Fruit fly (Drosophila melanogaster) whole organism, embryonic: ENCODE data around the gene Neurl4.

Experiments
- B-H2 ChIP-seq: fragments of 200-800 bp; sonication (Bioruptor generic); optimal IDR thresholded peaks from 2 replicates; lab custom pipeline; 2018; ENCODE audit warnings: missing biosample characterization, mild to moderate bottlenecking, missing genetic modification characterization
- CG10267 ChIP-seq: fragments of 200-800 bp; sonication (Bioruptor generic); optimal IDR thresholded peaks from 2 replicates; lab custom pipeline; 2018; ENCODE audit warnings: missing biosample characterization, mild to moderate bottlenecking, missing genetic modification characterization, moderate library complexity
- CG10366 ChIP-seq: fragments of 200-800 bp; sonication (Bioruptor generic); IDR thresholded peaks from 2 replicates; pipeline ENCODE4 v1.3.6; 2022; ENCODE audit warnings: missing biosample characterization, missing genetic modification characterization
- CG11398 ChIP-seq: fragments of 200-800 bp; sonication (Bioruptor generic); optimal IDR thresholded peaks from 2 replicates; lab custom pipeline; 2016; ENCODE audit warnings: missing biosample characterization, missing genetic modification characterization
- CG12104 ChIP-seq: fragments of 200-800 bp; sonication (Bioruptor generic); optimal IDR thresholded peaks from 3 replicates; lab custom pipeline; 2016; ENCODE audit warnings: missing biosample characterization, missing genetic modification characterization
- CG12659 ChIP-seq: fragments of 200-800 bp; sonication (Bioruptor generic); optimal IDR thresholded peaks from 3 replicates; lab custom pipeline; 2017; ENCODE audit warnings: mild to moderate bottlenecking, missing biosample characterization, missing genetic modification reagents, missing genetic modification characterization
- CG14014 ChIP-seq: fragments of 200-800 bp; sonication (Bioruptor generic); IDR thresholded peaks from 2 replicates; pipeline ENCODE4 v1.3.6; 2022; ENCODE audit warnings: missing biosample characterization, missing genetic modification characterization
- CG14965 ChIP-seq: fragments of 200-800 bp; sonication (Bioruptor generic); optimal IDR thresholded peaks from 2 replicates; lab custom pipeline; 2016; ENCODE audit warnings: missing biosample characterization, missing genetic modification characterization, borderline replicate concordance
- CG17328 ChIP-seq: fragments of 200-800 bp; sonication (Bioruptor generic); IDR thresholded peaks from 2 replicates; pipeline ENCODE4 v1.3.6; 2022; ENCODE audit warnings: missing biosample characterization, missing genetic modification characterization
- CG2116 ChIP-seq: fragments of 200-800 bp; sonication (Bioruptor generic); optimal IDR thresholded peaks from 3 replicates; lab custom pipeline; 2018; ENCODE audit warnings: missing biosample characterization, mild to moderate bottlenecking, missing genetic modification characterization
- CG2889 ChIP-seq: fragments of 200-800 bp; sonication (Bioruptor generic); IDR thresholded peaks from 3 replicates; pipeline ENCODE4 v1.3.6; 2022; ENCODE audit warnings: missing biosample characterization, missing genetic modification characterization
- CG3847 ChIP-seq: fragments of 200-800 bp; sonication (Bioruptor generic); IDR thresholded peaks from 2 replicates; pipeline ENCODE4 v1.3.6; 2022; ENCODE audit warnings: missing biosample characterization, missing genetic modification characterization
- CG3995 ChIP-seq: fragments of 200-800 bp; sonication (Bioruptor generic); optimal IDR thresholded peaks from 3 replicates; lab custom pipeline; 2016; ENCODE audit warnings: missing biosample characterization, missing genetic modification characterization
- CG4328 ChIP-seq: fragments of 200-800 bp; sonication (Bioruptor generic); optimal IDR thresholded peaks from 3 replicates; lab custom pipeline; 2017; ENCODE audit warnings: missing biosample characterization, missing genetic modification reagents, missing genetic modification characterization
- CG4730 ChIP-seq: fragments of 200-800 bp; sonication (Bioruptor generic); IDR thresholded peaks from 2 replicates; pipeline ENCODE4 v1.3.6; 2022; ENCODE audit warnings: missing biosample characterization, missing genetic modification characterization
- CG4854 ChIP-seq: fragments of 200-800 bp; sonication (Bioruptor generic); optimal IDR thresholded peaks from 2 replicates; lab custom pipeline; 2016; ENCODE audit warnings: missing biosample characterization, missing genetic modification characterization, inconsistent platforms
- CG6254 ChIP-seq: fragments of 200-800 bp; sonication (Bioruptor generic); optimal IDR thresholded peaks from 3 replicates; lab custom pipeline; 2017; ENCODE audit warnings: mild to moderate bottlenecking, missing biosample characterization, missing genetic modification reagents, missing genetic modification characterization
- CG7357 ChIP-seq: fragments of 200-800 bp; sonication (Bioruptor generic); IDR thresholded peaks from 3 replicates; pipeline ENCODE4 v1.3.6; 2022; ENCODE audit warnings: missing biosample characterization, missing genetic modification characterization
- CG7987 ChIP-seq: fragments of 200-800 bp; sonication (Bioruptor generic); optimal IDR thresholded peaks from 2 replicates; lab custom pipeline; 2018; ENCODE audit warnings: missing biosample characterization, mild to moderate bottlenecking, missing genetic modification characterization, moderate library complexity
- CG8359 ChIP-seq: fragments of 200-800 bp; sonication (Bioruptor generic); optimal IDR thresholded peaks from 2 replicates; lab custom pipeline; 2017; ENCODE audit warnings: missing biosample characterization, mild to moderate bottlenecking, missing genetic modification characterization, borderline replicate concordance
- CG8478 ChIP-seq: fragments of >200 bp; optimal IDR thresholded peaks from 2 replicates; lab custom pipeline; 2018
- CG9797 ChIP-seq: fragments of 200-800 bp; sonication (Bioruptor generic); optimal IDR thresholded peaks from 3 replicates; lab custom pipeline; 2018; ENCODE audit warnings: missing biosample characterization, mild to moderate bottlenecking, missing genetic modification characterization
- CHES-1-like ChIP-seq: fragments of 200-800 bp; sonication (Bioruptor generic); optimal IDR thresholded peaks from 2 replicates; lab custom pipeline; 2016; ENCODE audit warnings: missing biosample characterization, missing genetic modification characterization
- E2f2 ChIP-seq: fragments of 200-800 bp; sonication (Bioruptor generic); IDR thresholded peaks from 2 replicates; pipeline ENCODE4 v1.3.6; 2022; ENCODE audit warnings: missing biosample characterization, missing genetic modification characterization
- Ets97D ChIP-seq: fragments of 200-800 bp; sonication (Bioruptor generic); optimal IDR thresholded peaks from 3 replicates; lab custom pipeline; 2016; ENCODE audit warnings: missing biosample characterization, missing genetic modification characterization
- H2.0 ChIP-seq: fragments of 200-800 bp; sonication (Bioruptor generic); IDR thresholded peaks from 2 replicates; pipeline ENCODE4 v1.3.6; 2022; ENCODE audit warnings: missing biosample characterization, missing genetic modification characterization
- Hey ChIP-seq: fragments of 200-800 bp; sonication (Bioruptor generic); optimal IDR thresholded peaks from 3 replicates; lab custom pipeline; 2018; ENCODE audit warnings: missing biosample characterization, mild to moderate bottlenecking, missing genetic modification characterization
- Neu2 ChIP-seq: fragments of 200-800 bp; sonication (Bioruptor generic); optimal IDR thresholded peaks from 3 replicates; lab custom pipeline; 2016; ENCODE audit warnings: missing biosample characterization, missing genetic modification characterization, borderline replicate concordance
- Spps ChIP-seq: fragments of 200-800 bp; sonication (Bioruptor generic); optimal IDR thresholded peaks from 2 replicates; lab custom pipeline; 2018; ENCODE audit warnings: missing biosample characterization, mild to moderate bottlenecking, missing genetic modification characterization
- ab ChIP-seq: fragments of 200-800 bp; sonication (Bioruptor generic); optimal IDR thresholded peaks from 2 replicates; lab custom pipeline; 2016; ENCODE audit warnings: missing biosample characterization, missing genetic modification characterization
- bab2 ChIP-seq: fragments of 200-800 bp; sonication (Bioruptor generic); optimal IDR thresholded peaks from 2 replicates; lab custom pipeline; 2016; ENCODE audit warnings: missing biosample characterization, missing genetic modification characterization
- bigmax ChIP-seq: fragments of 200-800 bp; sonication (Bioruptor generic); optimal IDR thresholded peaks from 2 replicates; lab custom pipeline; 2018; ENCODE audit warnings: missing biosample characterization, mild to moderate bottlenecking, missing genetic modification characterization
- cato ChIP-seq: fragments of 200-800 bp; sonication (Bioruptor generic); optimal IDR thresholded peaks from 2 replicates; lab custom pipeline; 2016; ENCODE audit warnings: missing biosample characterization, missing genetic modification characterization, borderline replicate concordance
- chn ChIP-seq: fragments of 200-800 bp; sonication (Bioruptor generic); optimal IDR thresholded peaks from 2 replicates; lab custom pipeline; 2016; ENCODE audit warnings: missing biosample characterization, missing genetic modification characterization
- dimm ChIP-seq: fragments of 200-800 bp; sonication (Bioruptor generic); IDR thresholded peaks from 2 replicates; pipeline ENCODE4 v1.3.6; 2022; ENCODE audit warnings: missing biosample characterization, missing genetic modification characterization
- dpn ChIP-seq, 2 experiments: fragments of 200-800 bp; sonication (Bioruptor generic); optimal IDR thresholded peaks; 3 replicates each; lab custom pipeline; 2016; ENCODE audit warnings: missing biosample characterization in 2 of 2, missing genetic modification characterization in 2 of 2
- fd102C ChIP-seq: fragments of 200-800 bp; sonication (Bioruptor generic); optimal IDR thresholded peaks from 2 replicates; lab custom pipeline; 2018; ENCODE audit warnings: missing biosample characterization, mild to moderate bottlenecking, missing genetic modification characterization, moderate library complexity
- fru ChIP-seq: fragments of >200 bp; optimal IDR thresholded peaks from 2 replicates; lab custom pipeline; 2017
- gem ChIP-seq: fragments of 200-800 bp; sonication (Bioruptor generic); optimal IDR thresholded peaks from 2 replicates; lab custom pipeline; 2019; ENCODE audit warnings: missing biosample characterization, mild to moderate bottlenecking, missing genetic modification characterization, moderate library complexity
- lmd ChIP-seq: fragments of 200-800 bp; sonication (Bioruptor generic); IDR thresholded peaks from 2 replicates; pipeline ENCODE4 v1.3.6; 2022; ENCODE audit warnings: missing biosample characterization, missing genetic modification characterization
- luna ChIP-seq: fragments of 200-800 bp; sonication (Bioruptor generic); optimal IDR thresholded peaks from 2 replicates; lab custom pipeline; 2016; ENCODE audit warnings: missing biosample characterization, missing genetic modification characterization
- nmo ChIP-seq: fragments of 200-800 bp; sonication (Bioruptor generic); optimal IDR thresholded peaks from 2 replicates; lab custom pipeline; 2018; ENCODE audit warnings: missing biosample characterization, mild to moderate bottlenecking, missing genetic modification characterization, moderate library complexity
- onecut ChIP-seq: fragments of 200-800 bp; sonication (Bioruptor generic); IDR thresholded peaks from 2 replicates; pipeline ENCODE4 v1.3.6; 2022; ENCODE audit warnings: missing biosample characterization, missing genetic modification characterization
- sd ChIP-seq: fragments of 200-800 bp; sonication (Bioruptor generic); optimal IDR thresholded peaks from 3 replicates; lab custom pipeline; 2018; ENCODE audit warnings: missing biosample characterization, mild to moderate bottlenecking, missing genetic modification characterization, moderate library complexity
- sens-2 ChIP-seq: fragments of 200-800 bp; sonication (Bioruptor generic); IDR thresholded peaks from 2 replicates; pipeline ENCODE4 v1.3.6; 2022; ENCODE audit warnings: missing biosample characterization, missing genetic modification characterization
- sim ChIP-seq: fragments of 200-800 bp; sonication (Bioruptor generic); IDR thresholded peaks from 2 replicates; pipeline ENCODE4 v1.3.6; 2022; ENCODE audit warnings: missing biosample characterization, missing genetic modification characterization
- slou ChIP-seq: fragments of 200-800 bp; sonication (Bioruptor generic); optimal IDR thresholded peaks from 3 replicates; lab custom pipeline; 2016; ENCODE audit warnings: missing biosample characterization, missing genetic modification characterization
- ssp ChIP-seq: fragments of 200-800 bp; sonication (Bioruptor generic); IDR thresholded peaks from 2 replicates; pipeline ENCODE4 v1.3.6; 2022; ENCODE audit warnings: missing biosample characterization, missing genetic modification characterization
- stc ChIP-seq: fragments of 200-800 bp; sonication (Bioruptor generic); IDR thresholded peaks from 2 replicates; pipeline ENCODE4 v1.3.6; 2022; ENCODE audit warnings: missing biosample characterization, missing genetic modification characterization
- vvl ChIP-seq: fragments of 200-800 bp; sonication (Bioruptor generic); IDR thresholded peaks from 2 replicates; pipeline ENCODE4 v1.3.6; 2022; ENCODE audit warnings: missing biosample characterization, missing genetic modification characterization
- wek ChIP-seq: fragments of 200-800 bp; sonication (Bioruptor generic); optimal IDR thresholded peaks from 3 replicates; lab custom pipeline; 2018; ENCODE audit warnings: missing biosample characterization, mild to moderate bottlenecking, missing genetic modification characterization, moderate library complexity

Neurl4 gene

dm6 chr3L:14050944-14051548, 1.4 kb upstream of the Neurl4 start, which contains the start of gene CG6833 (continued):
- TF ChIP-seq CG9797 (peak; percentile 87), CG2116 (peak; percentile 30), onecut (GFP tag; lab: Robert Waterston, UW) (peak; percentile 69), CG8359 (no peak), CG2889 (peak; percentile 73; the same call in 2 of the 3 replicates), CG17328 (GFP tag; lab: Robert Waterston, UW) (peak; percentile 58), CG10267 (peak; percentile 54), CG11398 (peak; percentile 38), sens-2 (peak; percentile 56), wek (GFP tag; lab: Kevin White, UChicago) (peak; percentile 19), CG12104 (GFP tag; lab: Kevin White, UChicago) (peak; percentile 7), cato (GFP tag; lab: Kevin White, UChicago) (peak; percentile 8), fd102C (GFP tag; lab: Kevin White, UChicago) (no peak), CG8478 (no peak), slou (GFP tag; lab: Kevin White, UChicago) (peak; percentile 27), dpn (GFP tag; optimal IDR thresholded peaks at IDR 0.05; lab: Kevin White, UChicago) (peak; percentile 73), nmo (peak; percentile 47), H2.0 (GFP tag; lab: Robert Waterston, UW) (peak; percentile 81), CG3847 (GFP tag; lab: Robert Waterston, UW) (peak; percentile 76), bigmax (GFP tag; lab: Kevin White, UChicago) (no peak), Neu2 (no peak), bab2 (GFP tag; lab: Kevin White, UChicago) (peak; percentile 63), CG4328 (GFP tag; lab: Kevin White, UChicago) (peak; percentile 27), sim (GFP tag; lab: Robert Waterston, UW) (no peak), B-H2 (peak; percentile 34), CG7987 (GFP tag; lab: Kevin White, UChicago) (peak; percentile 67), stc (0 out of 2 replicates have a peak, but pooled peaks have one; percentile 17), ssp (GFP tag; lab: Robert Waterston, UW) (peak; percentile 77), sd (tag; lab: Kevin White, UChicago) (no peak), chn (GFP tag; lab: Kevin White, UChicago) (peak; percentile 74), Spps (tag; lab: Kevin White, UChicago) (no peak), Ets97D (GFP tag; lab: Kevin White, UChicago) (peak; percentile 64), gem (peak; percentile 64), E2f2 (GFP tag; lab: Robert Waterston, UW) (peak; percentile 26; the same call in 1 of the 2 replicates), CG10366 (GFP tag; lab: Robert Waterston, UW) (peak; percentile 82), fru (no peak), CG4854 (GFP tag; lab: Kevin White, UChicago) (peak; percentile 60), dimm (GFP tag; lab: Robert Waterston, UW) (no peak), vvl (GFP tag; lab: Robert Waterston, UW) (peak; percentile 91), CG14965 (no peak), CG7357 (GFP tag; lab: Robert Waterston, UW) (peak; percentile 41; the same call in 1 of the 3 replicates), CG14014 (GFP tag; lab: Robert Waterston, UW) (peak; percentile 78), CG6254 (peak; percentile 53), Hey (tag; lab: Kevin White, UChicago) (no peak), ab (peak; percentile 38), CHES-1-like (GFP tag; lab: Kevin White, UChicago) (peak; percentile 77), CG3995 (GFP tag; lab: Kevin White, UChicago) (peak; percentile 99), lmd (GFP tag; lab: Robert Waterston, UW) (peak; percentile 87; the same call in 1 of the 2 replicates), luna (GFP tag; lab: Kevin White, UChicago) (peak; percentile 57), CG12659 (peak; percentile 73), CG4730 (GFP tag; lab: Robert Waterston, UW) (peak; percentile 83)
